Worm (Caenorhabditis elegans) whole organism, young adult: ENCODE measurements around the gene K12B6.4.

ENCODE experiments used
- B0019.2 ChIP-seq: fragments of 200-800 bp; sonication (Bioruptor generic); conservative IDR thresholded peaks from 2 replicates; pipeline ENCODE4 v1.3.6; 2022; ENCODE audit warnings: missing genetic modification reagents, missing genetic modification characterization, missing compliant biosample characterization
- B0336.3 ChIP-seq: fragments of 200-800 bp; sonication (Bioruptor generic); IDR thresholded peaks from 2 replicates; pipeline ENCODE4 v1.3.6; 2022; ENCODE audit warnings: missing genetic modification characterization, missing compliant biosample characterization
- C06A6.2 ChIP-seq: fragments of 200-800 bp; sonication (Bioruptor generic); conservative IDR thresholded peaks from 2 replicates; pipeline ENCODE4 v1.3.6; 2022; ENCODE audit warnings: missing genetic modification characterization, missing compliant biosample characterization
- F10E7.11 ChIP-seq: sonication (generic microtip); optimal IDR thresholded peaks from 2 replicates; lab custom pipeline; 2017; ENCODE audit warnings: mild to moderate bottlenecking, missing genetic modification characterization, moderate library complexity, missing compliant biosample characterization
- F22D6.2 ChIP-seq: sonication (generic microtip); optimal IDR thresholded peaks from 2 replicates; lab custom pipeline; 2016; ENCODE audit warnings: mild to moderate bottlenecking, missing genetic modification characterization, missing compliant biosample characterization
- K11D2.4 ChIP-seq: fragments of 200-800 bp; sonication (Bioruptor generic); IDR thresholded peaks from 2 replicates; pipeline ENCODE4 v1.3.6; 2022; ENCODE audit warnings: missing genetic modification reagents, missing genetic modification characterization, missing compliant biosample characterization
- Y53G8AR.9 ChIP-seq: fragments of 200-800 bp; sonication (Bioruptor generic); conservative IDR thresholded peaks from 2 replicates; pipeline ENCODE4 v1.3.6; 2022; ENCODE audit warnings: missing genetic modification reagents, missing genetic modification characterization, missing compliant biosample characterization
- Y56A3A.18 ChIP-seq: fragments of 200-800 bp; sonication (Bioruptor generic); IDR thresholded peaks from 2 replicates; pipeline ENCODE4 v1.3.6; 2022; ENCODE audit warnings: missing genetic modification reagents, missing genetic modification characterization, missing compliant biosample characterization
- ama-1 ChIP-seq, 3 experiments: fragments of 150-350 bp in 1 of 3; sonication (generic microtip) in 2 of 3; optimal IDR thresholded peaks; 2 replicates each; lab custom pipeline; 2014 to 2018; ENCODE audit warnings: missing biosample characterization in 2 of 3, missing genetic modification characterization in 2 of 3, missing genetic modification reagents in 2 of 3
- atf-7 ChIP-seq: sonication (generic microtip); optimal IDR thresholded peaks from 2 replicates; lab custom pipeline; 2017; ENCODE audit warnings: mild to moderate bottlenecking, missing genetic modification characterization, missing compliant biosample characterization
- athp-1 ChIP-seq: sonication (generic microtip); optimal IDR thresholded peaks from 2 replicates; lab custom pipeline; 2017; ENCODE audit warnings: mild to moderate bottlenecking, missing genetic modification characterization, missing compliant biosample characterization
- bed-1 ChIP-seq: fragments of 200-800 bp; sonication (Bioruptor generic); IDR thresholded peaks from 2 replicates; pipeline ENCODE4 v1.3.6; 2022; ENCODE audit warnings: missing genetic modification reagents, missing genetic modification characterization, missing compliant biosample characterization
- cebp-1 ChIP-seq, 2 experiments: fragments of 200-800 bp in 1 of 2; sonication (Bioruptor generic) in 1 of 2; sonication (generic microtip) in 1 of 2; IDR thresholded peaks in 1 of 2; optimal IDR thresholded peaks in 1 of 2; 2 replicates each; pipeline versions ENCODE4 v1.3.6 to Lab custom; 2017 to 2022; ENCODE audit warnings: missing compliant biosample characterization in 2 of 2, missing genetic modification characterization in 2 of 2, mild to moderate bottlenecking in 1 of 2, missing genetic modification reagents in 1 of 2, moderate library complexity in 1 of 2
- chd-7 ChIP-seq: sonication (generic microtip); optimal IDR thresholded peaks from 2 replicates; lab custom pipeline; 2016; ENCODE audit warnings: mild to moderate bottlenecking, missing genetic modification characterization, moderate library complexity, missing compliant biosample characterization
- dox-1 ChIP-seq: fragments of 200-800 bp; sonication (Bioruptor generic); IDR thresholded peaks from 2 replicates; pipeline ENCODE4 v1.3.6; 2022; ENCODE audit warnings: missing genetic modification reagents, missing genetic modification characterization, missing compliant biosample characterization
- dpff-1 ChIP-seq: sonication (generic microtip); optimal IDR thresholded peaks from 2 replicates; lab custom pipeline; 2017; ENCODE audit warnings: mild to moderate bottlenecking, missing genetic modification characterization, missing compliant biosample characterization
- ekl-4 ChIP-seq: fragments of 200-800 bp; sonication (Bioruptor generic); IDR thresholded peaks from 2 replicates; pipeline ENCODE4 v1.3.6; 2022; ENCODE audit warnings: missing genetic modification reagents, missing genetic modification characterization, missing compliant biosample characterization
- hlh-12 ChIP-seq: sonication (generic microtip); optimal IDR thresholded peaks from 2 replicates; lab custom pipeline; 2016; ENCODE audit warnings: missing genetic modification characterization, missing compliant biosample characterization
- hmg-1.2 ChIP-seq: fragments of 200-800 bp; sonication (Bioruptor generic); IDR thresholded peaks from 2 replicates; pipeline ENCODE4 v1.3.6; 2022; ENCODE audit warnings: missing genetic modification reagents, missing genetic modification characterization, missing compliant biosample characterization
- hrde-1 ChIP-seq: sonication (generic microtip); optimal IDR thresholded peaks from 2 replicates; lab custom pipeline; 2016; ENCODE audit warnings: missing genetic modification characterization, mild to moderate bottlenecking, missing compliant biosample characterization, moderate library complexity, missing genotype, missing genetic modification reagents, borderline replicate concordance
- lin-26 ChIP-seq: fragments of 200-800 bp; sonication (Bioruptor generic); IDR thresholded peaks from 2 replicates; pipeline ENCODE4 v1.3.6; 2022; ENCODE audit warnings: missing genetic modification reagents, missing genetic modification characterization, missing compliant biosample characterization
- lin-35 ChIP-seq, 3 experiments: fragments of 150-350 bp in 2 of 3; sonication (generic microtip) in 1 of 3; optimal IDR thresholded peaks; 2 replicates each; lab custom pipeline; 2014 to 2018; ENCODE audit warnings: missing biosample characterization in 3 of 3, missing genetic modification characterization in 3 of 3, missing genetic modification reagents in 3 of 3
- lsy-27 ChIP-seq: sonication (generic microtip); optimal IDR thresholded peaks from 2 replicates; lab custom pipeline; 2017; ENCODE audit warnings: missing genetic modification characterization, mild to moderate bottlenecking, missing compliant biosample characterization, antibody characterized with exemption, missing genotype, borderline replicate concordance; ENCODE audit not compliant: insufficient read depth
- madf-3 ChIP-seq: fragments of 200-800 bp; sonication (Bioruptor generic); IDR thresholded peaks from 2 replicates; pipeline ENCODE4 v1.3.6; 2022; ENCODE audit warnings: missing genetic modification reagents, missing genetic modification characterization, missing compliant biosample characterization
- nfyb-1 ChIP-seq: fragments of 200-800 bp; sonication (Bioruptor generic); IDR thresholded peaks from 2 replicates; pipeline ENCODE4 v1.3.6; 2022; ENCODE audit warnings: missing genetic modification reagents, missing genetic modification characterization, missing compliant biosample characterization
- pha-4 ChIP-seq: fragments of 150-350 bp; sonication (generic microtip); optimal IDR thresholded peaks from 2 replicates; lab custom pipeline; 2014; ENCODE audit warnings: missing biosample characterization, missing genetic modification reagents, missing genetic modification characterization
- repo-1 ChIP-seq: sonication (generic microtip); optimal IDR thresholded peaks from 2 replicates; lab custom pipeline; 2017; ENCODE audit warnings: mild to moderate bottlenecking, missing genetic modification characterization, missing compliant biosample characterization
- sdz-38 ChIP-seq: sonication (generic microtip); optimal IDR thresholded peaks from 2 replicates; lab custom pipeline; 2016; ENCODE audit warnings: missing genotype, missing genetic modification characterization, missing compliant biosample characterization
- snpc-1.1 ChIP-seq: sonication (generic microtip); optimal IDR thresholded peaks from 2 replicates; lab custom pipeline; 2017; ENCODE audit warnings: missing genetic modification characterization, mild to moderate bottlenecking, missing compliant biosample characterization, antibody characterized with exemption, moderate library complexity, missing genotype, missing genetic modification reagents; ENCODE audit not compliant: insufficient read depth
- snpc-1.3 ChIP-seq: sonication (generic microtip); optimal IDR thresholded peaks from 2 replicates; lab custom pipeline; 2017; ENCODE audit warnings: missing genetic modification characterization, mild to moderate bottlenecking, missing compliant biosample characterization, antibody characterized with exemption, moderate library complexity, missing genotype, missing genetic modification reagents; ENCODE audit not compliant: insufficient read depth
- somi-1 ChIP-seq: fragments of 200-800 bp; sonication (Bioruptor generic); optimal IDR thresholded peaks from 2 replicates; lab custom pipeline; 2018; ENCODE audit warnings: mild to moderate bottlenecking, missing genetic modification characterization, missing compliant biosample characterization
- tbx-9 ChIP-seq: sonication (generic microtip); optimal IDR thresholded peaks from 2 replicates; lab custom pipeline; 2016; ENCODE audit warnings: borderline replicate concordance, missing genetic modification characterization, inconsistent platforms, missing compliant biosample characterization
- unc-62 ChIP-seq: fragments of 150-350 bp; optimal IDR thresholded peaks from 2 replicates; lab custom pipeline; 2014; ENCODE audit warnings: missing biosample characterization, missing genetic modification reagents, missing genetic modification characterization
- ztf-25 ChIP-seq: fragments of 200-800 bp; sonication (Bioruptor generic); IDR thresholded peaks from 2 replicates; pipeline ENCODE4 v1.3.6; 2022; ENCODE audit warnings: missing genetic modification reagents, missing genetic modification characterization, missing compliant biosample characterization
- ztf-26 ChIP-seq: sonication (generic microtip); optimal IDR thresholded peaks from 2 replicates; lab custom pipeline; 2017; ENCODE audit warnings: missing genetic modification characterization, missing compliant biosample characterization
- ztf-3 ChIP-seq: fragments of 200-800 bp; sonication (Bioruptor generic); optimal IDR thresholded peaks from 2 replicates; lab custom pipeline; 2018; ENCODE audit warnings: mild to moderate bottlenecking, missing genetic modification characterization, missing compliant biosample characterization

The K12B6.4 gene

ce11 chrV:6326394-6326793, 45.3 kb upstream of the K12B6.4 start:
- TF ChIP-seq dox-1 (GFP tag; lab: Robert Waterston, UW) (peak; percentile 46), ztf-25 (GFP tag; lab: Robert Waterston, UW) (no peak), B0019.2 (no peak), ama-1 (optimal IDR thresholded peaks at IDR 0.05; lab: Kevin White, UChicago) (peak; percentile 50), ama-1 (GFP tag; optimal IDR thresholded peaks at IDR 0.05; lab: Kevin White, UChicago) (no peak), dpff-1 (tag; lab: Kevin White, UChicago) (peak; percentile 16), lin-26 (peak; percentile 86), athp-1 (tag; lab: Kevin White, UChicago) (peak; percentile 24), atf-7 (peak; percentile 47), hlh-12 (no peak), C06A6.2 (GFP tag; lab: Robert Waterston, UW) (0 out of 2 replicates have a peak, but pooled peaks have one; percentile 25), somi-1 (GFP tag; lab: Kevin White, UChicago) (peak; percentile 71), K11D2.4 (GFP tag; lab: Robert Waterston, UW) (peak; percentile 9; the same call in 1 of the 2 replicates), hrde-1 (tag; lab: Kevin White, UChicago) (no peak), lin-35 (GFP tag; optimal IDR thresholded peaks at IDR 0.05; lab: Kevin White, UChicago) (peak in 1 of 3 experiments; percentile 34), nfyb-1 (GFP tag; lab: Robert Waterston, UW) (peak; percentile 71; the same call in 1 of the 2 replicates), B0336.3 (GFP tag; lab: Robert Waterston, UW) (peak; percentile 83), unc-62 (GFP tag; lab: Kevin White, UChicago) (no peak), F10E7.11 (tag; lab: Kevin White, UChicago) (peak; percentile 29), chd-7 (peak; percentile 28), cebp-1 (GFP tag; IDR thresholded peaks at IDR 0.05; lab: Robert Waterston, UW) (0 out of 2 replicates have a peak, but pooled peaks have one; percentile 19), cebp-1 (tag; optimal IDR thresholded peaks at IDR 0.05; lab: Kevin White, UChicago) (peak; percentile 27), snpc-1.1 (tag; lab: Kevin White, UChicago) (no peak), repo-1 (tag; lab: Kevin White, UChicago) (peak; percentile 92), sdz-38 (no peak), bed-1 (GFP tag; lab: Robert Waterston, UW) (0 out of 2 replicates have a peak, but pooled peaks have one; percentile 14), Y53G8AR.9 (GFP tag; lab: Robert Waterston, UW) (peak; percentile 72; the same call in 1 of the 2 replicates), pha-4 (no peak), tbx-9 (no peak), ztf-3 (GFP tag; lab: Kevin White, UChicago) (peak; percentile 50), F22D6.2 (tag; lab: Kevin White, UChicago) (no peak), hmg-1.2 (GFP tag; lab: Robert Waterston, UW) (peak; percentile 10; the same call in 1 of the 2 replicates), lsy-27 (tag; lab: Kevin White, UChicago) (no peak), ztf-26 (tag; lab: Kevin White, UChicago) (peak; percentile 66), ekl-4 (GFP tag; lab: Robert Waterston, UW) (peak; percentile 62; the same call in 1 of the 2 replicates)

- 0 out of 2 replicates have a peak, but pooled peaks have one; percentile 38 for TF ChIP-seq nfyb-1 (GFP tag; lab: Robert Waterston, UW)
- no peak for TF ChIP-seq snpc-1.3 (tag; lab: Kevin White, UChicago)
- TF ChIP-seq Y56A3A.18 (GFP tag; lab: Robert Waterston, UW), result 0 out of 2 replicates have a peak, but pooled peaks have one; percentile 9
- TF ChIP-seq pha-4, result no peak
- no peak for TF ChIP-seq F22D6.2 (tag; lab: Kevin White, UChicago)
- TF ChIP-seq madf-3 (GFP tag; lab: Robert Waterston, UW), result 0 out of 2 replicates have a peak, but pooled peaks have one; percentile 71
Observed at ce11 chrV:6323602-6324001, 42.5 kb upstream of the K12B6.4 start.
